Fruit fly (Drosophila melanogaster) whole organism, embryonic: Measurements from ENCODE around the gene bys.

Source experiments
- Bdp1 ChIP-seq: fragments of 200-800 bp; sonication (Bioruptor generic); optimal IDR thresholded peaks from 3 replicates; lab custom pipeline; 2016; ENCODE audit warnings: missing biosample characterization, missing genetic modification characterization
- Bgb ChIP-seq: fragments of 200-800 bp; sonication (Bioruptor generic); IDR thresholded peaks from 2 replicates; pipeline ENCODE4 v1.3.6; 2022; ENCODE audit warnings: missing biosample characterization, missing genetic modification characterization; ENCODE audit not compliant: partially characterized antibody
- CG10274 ChIP-seq: fragments of 200-800 bp; sonication (Bioruptor generic); optimal IDR thresholded peaks from 3 replicates; lab custom pipeline; 2017; ENCODE audit warnings: missing biosample characterization, mild to moderate bottlenecking, missing genetic modification characterization
- CG1233 ChIP-seq: fragments of 200-800 bp; sonication (Bioruptor generic); optimal IDR thresholded peaks from 4 replicates; lab custom pipeline; 2018; ENCODE audit warnings: missing biosample characterization, mild to moderate bottlenecking, missing genetic modification characterization
- CG12744 ChIP-seq: fragments of 200-800 bp; sonication (Bioruptor generic); optimal IDR thresholded peaks from 2 replicates; lab custom pipeline; 2016; ENCODE audit warnings: missing biosample characterization, missing genetic modification characterization
- CG13624 ChIP-seq: fragments of 200-800 bp; sonication (Bioruptor generic); optimal IDR thresholded peaks from 2 replicates; lab custom pipeline; 2016; ENCODE audit warnings: missing biosample characterization, missing genetic modification characterization
- CG14014 ChIP-seq: fragments of 200-800 bp; sonication (Bioruptor generic); IDR thresholded peaks from 2 replicates; pipeline ENCODE4 v1.3.6; 2022; ENCODE audit warnings: missing biosample characterization, missing genetic modification characterization
- CG15696 ChIP-seq: fragments of 200-800 bp; sonication (Bioruptor generic); optimal IDR thresholded peaks from 2 replicates; lab custom pipeline; 2019; ENCODE audit warnings: missing biosample characterization, mild to moderate bottlenecking, missing genetic modification characterization, moderate library complexity
- CG1603 ChIP-seq: fragments of 200-800 bp; sonication (Bioruptor generic); optimal IDR thresholded peaks from 2 replicates; lab custom pipeline; 2019; ENCODE audit warnings: missing biosample characterization, mild to moderate bottlenecking, missing genetic modification characterization, moderate library complexity
- CG17568 ChIP-seq: fragments of 200-800 bp; sonication (Bioruptor generic); optimal IDR thresholded peaks from 2 replicates; lab custom pipeline; 2018; ENCODE audit warnings: missing biosample characterization, mild to moderate bottlenecking, missing genetic modification characterization, moderate library complexity
- CG18599 ChIP-seq: fragments of 200-800 bp; sonication (Bioruptor generic); optimal IDR thresholded peaks from 3 replicates; lab custom pipeline; 2017; ENCODE audit warnings: missing biosample characterization, missing genetic modification characterization, mild to moderate bottlenecking, moderate library complexity, missing genetic modification reagents
- CG32767 ChIP-seq: fragments of 200-800 bp; sonication (Bioruptor generic); IDR thresholded peaks from 2 replicates; pipeline ENCODE4 v1.3.6; 2022; ENCODE audit warnings: missing biosample characterization, missing genetic modification characterization
- CG33213 ChIP-seq: fragments of 200-800 bp; sonication (Bioruptor generic); optimal IDR thresholded peaks from 3 replicates; lab custom pipeline; 2016; ENCODE audit warnings: missing biosample characterization, missing genetic modification characterization
- CG33557 ChIP-seq: fragments of 200-800 bp; sonication (Bioruptor generic); optimal IDR thresholded peaks from 2 replicates; lab custom pipeline; 2019; ENCODE audit warnings: missing biosample characterization, mild to moderate bottlenecking, missing genetic modification characterization, moderate library complexity
- CG3847 ChIP-seq: fragments of 200-800 bp; sonication (Bioruptor generic); IDR thresholded peaks from 2 replicates; pipeline ENCODE4 v1.3.6; 2022; ENCODE audit warnings: missing biosample characterization, missing genetic modification characterization
- CG42726 ChIP-seq: fragments of 200-800 bp; sonication (Bioruptor generic); IDR thresholded peaks from 2 replicates; pipeline ENCODE4 v1.3.6; 2022; ENCODE audit warnings: missing biosample characterization, missing genetic modification characterization; ENCODE audit not compliant: partially characterized antibody
- CG43689 ChIP-seq: fragments of 200-800 bp; sonication (Bioruptor generic); IDR thresholded peaks from 2 replicates; pipeline ENCODE4 v1.3.6; 2022; ENCODE audit warnings: missing biosample characterization, missing genetic modification characterization
- CG6854 ChIP-seq: fragments of 200-800 bp; sonication (Bioruptor generic); optimal IDR thresholded peaks from 3 replicates; lab custom pipeline; 2017; ENCODE audit warnings: missing biosample characterization, mild to moderate bottlenecking, missing genetic modification characterization
- Chrac-16 ChIP-seq: fragments of 200-800 bp; sonication (Bioruptor generic); optimal IDR thresholded peaks from 3 replicates; lab custom pipeline; 2016; ENCODE audit warnings: missing biosample characterization, missing genetic modification characterization
- Deaf1 ChIP-seq: fragments of 200-800 bp; optimal IDR thresholded peaks from 3 replicates; lab custom pipeline; 2019; ENCODE audit warnings: missing biosample characterization, mild to moderate bottlenecking, missing genetic modification characterization, moderate library complexity
- Drgx ChIP-seq: fragments of 200-800 bp; sonication (Bioruptor generic); IDR thresholded peaks from 2 replicates; pipeline ENCODE4 v1.3.6; 2022; ENCODE audit warnings: missing biosample characterization, missing genetic modification characterization
- Fer1 ChIP-seq: fragments of 200-800 bp; sonication (Bioruptor generic); optimal IDR thresholded peaks from 2 replicates; lab custom pipeline; 2017; ENCODE audit warnings: missing biosample characterization, mild to moderate bottlenecking, missing genetic modification characterization
- HHEX ChIP-seq: fragments of 200-800 bp; sonication (Bioruptor generic); optimal IDR thresholded peaks from 3 replicates; lab custom pipeline; 2017; ENCODE audit warnings: missing biosample characterization, mild to moderate bottlenecking, missing genetic modification characterization, missing genetic modification reagents
- Max ChIP-seq: fragments of 200-800 bp; sonication (Bioruptor generic); optimal IDR thresholded peaks from 2 replicates; lab custom pipeline; 2016; ENCODE audit warnings: missing biosample characterization, mild to moderate bottlenecking, missing genetic modification characterization
- Opbp ChIP-seq: fragments of 200-800 bp; sonication (Bioruptor generic); IDR thresholded peaks from 3 replicates; pipeline ENCODE4 v1.3.6; 2022; ENCODE audit warnings: missing biosample characterization, missing genetic modification characterization; ENCODE audit not compliant: partially characterized antibody
- Ptx1 ChIP-seq: fragments of 200-800 bp; sonication (Bioruptor generic); IDR thresholded peaks from 2 replicates; pipeline ENCODE4 v1.3.6; 2022; ENCODE audit warnings: missing biosample characterization, missing genetic modification characterization
- Taf1 ChIP-seq: fragments of 200-800 bp; sonication (Bioruptor generic); IDR thresholded peaks from 2 replicates; pipeline ENCODE4 v1.3.6; 2022; ENCODE audit warnings: missing biosample characterization, missing genetic modification characterization
- ab ChIP-seq: fragments of 200-800 bp; sonication (Bioruptor generic); optimal IDR thresholded peaks from 2 replicates; lab custom pipeline; 2016; ENCODE audit warnings: missing biosample characterization, missing genetic modification characterization
- ac ChIP-seq: fragments of 200-800 bp; sonication (Bioruptor generic); optimal IDR thresholded peaks from 3 replicates; lab custom pipeline; 2017; ENCODE audit warnings: missing biosample characterization, mild to moderate bottlenecking, missing genetic modification characterization
- al ChIP-seq: fragments of 200-800 bp; sonication (Bioruptor generic); IDR thresholded peaks from 2 replicates; pipeline ENCODE4 v1.3.6; 2022; ENCODE audit warnings: missing biosample characterization, missing genetic modification characterization
- cad ChIP-seq: fragments of >200 bp; optimal IDR thresholded peaks from 2 replicates; lab custom pipeline; 2017; ENCODE audit warnings: missing biosample characterization, missing genetic modification characterization
- dmrt11E ChIP-seq: fragments of 200-800 bp; sonication (Bioruptor generic); optimal IDR thresholded peaks from 3 replicates; lab custom pipeline; 2018; ENCODE audit warnings: missing biosample characterization, mild to moderate bottlenecking, missing genetic modification characterization, moderate library complexity
- esg ChIP-seq: fragments of 200-800 bp; sonication (Bioruptor generic); conservative IDR thresholded peaks from 2 replicates; pipeline ENCODE4 v1.3.6; 2022; ENCODE audit warnings: missing biosample characterization, missing genetic modification characterization
- fd64A ChIP-seq: fragments of 200-800 bp; sonication (Bioruptor generic); optimal IDR thresholded peaks from 3 replicates; lab custom pipeline; 2018; ENCODE audit warnings: missing biosample characterization, mild to moderate bottlenecking, missing genetic modification characterization
- gem ChIP-seq: fragments of 200-800 bp; sonication (Bioruptor generic); optimal IDR thresholded peaks from 2 replicates; lab custom pipeline; 2019; ENCODE audit warnings: missing biosample characterization, mild to moderate bottlenecking, missing genetic modification characterization, moderate library complexity
- gsb-n ChIP-seq: fragments of 200-800 bp; sonication (Bioruptor generic); optimal IDR thresholded peaks from 3 replicates; lab custom pipeline; 2018; ENCODE audit warnings: missing biosample characterization, mild to moderate bottlenecking, missing genetic modification characterization
- hbn ChIP-seq: fragments of 200-800 bp; sonication (Bioruptor generic); IDR thresholded peaks from 2 replicates; pipeline ENCODE4 v1.3.6; 2022; ENCODE audit warnings: missing biosample characterization, missing genetic modification characterization; ENCODE audit not compliant: partially characterized antibody
- hth ChIP-seq: fragments of >200 bp; optimal IDR thresholded peaks from 2 replicates; lab custom pipeline; 2017; ENCODE audit warnings: inconsistent platforms
- insv ChIP-seq, 2 experiments: fragments of 200-800 bp; sonication (Bioruptor generic); optimal IDR thresholded peaks; 3 replicates each; lab custom pipeline; 2016 to 2018; ENCODE audit warnings: missing biosample characterization in 2 of 2, missing genetic modification characterization in 2 of 2
- knrl ChIP-seq: fragments of 200-800 bp; sonication (Bioruptor generic); IDR thresholded peaks from 3 replicates; pipeline ENCODE4 v1.3.6; 2022; ENCODE audit warnings: missing biosample characterization, missing genetic modification characterization; ENCODE audit not compliant: partially characterized antibody
- nerfin-1 ChIP-seq: fragments of 200-800 bp; sonication (Bioruptor generic); optimal IDR thresholded peaks from 3 replicates; lab custom pipeline; 2019; ENCODE audit warnings: missing biosample characterization, mild to moderate bottlenecking, missing genetic modification characterization, moderate library complexity
- odd ChIP-seq: fragments of 200-800 bp; sonication (Bioruptor generic); optimal IDR thresholded peaks from 2 replicates; lab custom pipeline; 2017; ENCODE audit warnings: missing biosample characterization, mild to moderate bottlenecking, missing genetic modification characterization
- pan ChIP-seq, 4 experiments: fragments of >200 bp in 3 of 4; fragments of 200-800 bp in 1 of 4; sonication (Bioruptor generic) in 1 of 4; optimal IDR thresholded peaks in 3 of 4; IDR thresholded peaks in 1 of 4; 2 replicates each; pipeline versions ENCODE4 v1.3.6 to Lab custom; 2017 to 2022; ENCODE audit warnings: missing biosample characterization in 2 of 4, missing genetic modification characterization in 2 of 4, mixed read lengths in 1 of 4
- pum ChIP-seq: fragments of 200-800 bp; sonication (Bioruptor generic); optimal IDR thresholded peaks from 2 replicates; lab custom pipeline; 2016; ENCODE audit warnings: missing biosample characterization, missing genetic modification characterization
- slp2 ChIP-seq: fragments of 200-800 bp; sonication (Bioruptor generic); optimal IDR thresholded peaks from 2 replicates; lab custom pipeline; 2016; ENCODE audit warnings: missing biosample characterization, missing genetic modification characterization
- sob ChIP-seq: fragments of 200-800 bp; sonication (Bioruptor generic); IDR thresholded peaks from 2 replicates; pipeline ENCODE4 v1.3.6; 2022; ENCODE audit warnings: missing biosample characterization, missing genetic modification characterization
- vnd ChIP-seq: fragments of 200-800 bp; sonication (Bioruptor generic); IDR thresholded peaks from 3 replicates; pipeline ENCODE4 v1.3.6; 2022; ENCODE audit warnings: missing biosample characterization, missing genetic modification characterization; ENCODE audit not compliant: partially characterized antibody
- zen ChIP-seq: fragments of 200-800 bp; sonication (Bioruptor generic); optimal IDR thresholded peaks from 3 replicates; lab custom pipeline; 2018; ENCODE audit warnings: missing biosample characterization, mild to moderate bottlenecking, missing genetic modification characterization, moderate library complexity

Gene bys

dm6 chrX:7893411-7894122, 8.1 kb upstream of the bys start, which contains the start of the genes CG45089, ND-MNLL and p115 (continued):
- TF ChIP-seq ab: no peak
- TF ChIP-seq CG14014 (GFP tag; lab: Robert Waterston, UW): peak; percentile 47; the same call in 1 of the 2 replicates
- no peak for TF ChIP-seq CG6854
- no peak for TF ChIP-seq fd64A (GFP tag; lab: Kevin White, UChicago)
- TF ChIP-seq slp2 (GFP tag; lab: Kevin White, UChicago): no peak
- peak; percentile 53 for TF ChIP-seq zen
- TF ChIP-seq CG13624 (GFP tag; lab: Kevin White, UChicago): peak; percentile 53
- TF ChIP-seq Opbp: no peak; the same call in 2 of the 3 replicates
- TF ChIP-seq pum (GFP tag; lab: Kevin White, UChicago): peak; percentile 46
- TF ChIP-seq esg: no peak; the same call in 1 of the 2 replicates
- no peak for TF ChIP-seq cad (GFP tag; lab: Kevin White, UChicago)
- peak; percentile 46; the same call in 1 of the 2 replicates for TF ChIP-seq al (GFP tag; lab: Robert Waterston, UW)
- TF ChIP-seq vnd (GFP tag; lab: Robert Waterston, UW): no peak
- TF ChIP-seq CG12744 (GFP tag; lab: Kevin White, UChicago): no peak
- no peak for TF ChIP-seq CG17568
- TF ChIP-seq CG1603 (tag; lab: Kevin White, UChicago): peak; percentile 27
- TF ChIP-seq nerfin-1: peak; percentile 41
- TF ChIP-seq Fer1 (GFP tag; lab: Kevin White, UChicago): peak; percentile 63
- TF ChIP-seq CG1233: no peak
- TF ChIP-seq CG15696 (tag; lab: Kevin White, UChicago): peak; percentile 73
- TF ChIP-seq CG18599 (GFP tag; lab: Kevin White, UChicago): peak; percentile 51
- TF ChIP-seq CG3847 (GFP tag; lab: Robert Waterston, UW): peak; percentile 60
- TF ChIP-seq gsb-n (tag; lab: Kevin White, UChicago): peak; percentile 6
- TF ChIP-seq CG33557 (GFP tag; lab: Kevin White, UChicago): peak; percentile 29
- TF ChIP-seq knrl (GFP tag; lab: Robert Waterston, UW): peak; percentile 69
- no peak for TF ChIP-seq hth
- TF ChIP-seq gem (tag; lab: Kevin White, UChicago): peak; percentile 78
- no peak for TF ChIP-seq CG42726 (GFP tag; lab: Robert Waterston, UW)
- TF ChIP-seq odd (GFP tag; lab: Kevin White, UChicago): no peak
- 0 out of 2 replicates have a peak, but pooled peaks have one; percentile 20 for TF ChIP-seq Drgx (GFP tag; lab: Robert Waterston, UW)
- peak; percentile 73 for TF ChIP-seq sob
- no peak for TF ChIP-seq CG43689 (GFP tag; lab: Robert Waterston, UW)
- no peak for TF ChIP-seq Taf1
- peak; percentile 57 for TF ChIP-seq Max
- peak; percentile 54 for TF ChIP-seq hbn (GFP tag; lab: Robert Waterston, UW)
- peak; percentile 15 for TF ChIP-seq Deaf1
- no peak for TF ChIP-seq CG10274
- peak; percentile 18 for TF ChIP-seq HHEX (GFP tag; lab: Kevin White, UChicago)
- TF ChIP-seq Chrac-16 (GFP tag; lab: Kevin White, UChicago): peak; percentile 68
- TF ChIP-seq dmrt11E (tag; lab: Kevin White, UChicago): peak; percentile 56
- no peak for TF ChIP-seq CG33213 (GFP tag; lab: Kevin White, UChicago)
- no peak for TF ChIP-seq pan (optimal IDR thresholded peaks at IDR 0.05; lab: Kevin White, UChicago)
- TF ChIP-seq pan (GFP tag; optimal IDR thresholded peaks at IDR 0.05 in 1 of 2, IDR thresholded peaks at IDR 0.05 in 1 of 2): peak in 1 of 2 experiments; percentile 20
- no peak for TF ChIP-seq ac (GFP tag; lab: Kevin White, UChicago)
- TF ChIP-seq insv (GFP tag; optimal IDR thresholded peaks at IDR 0.05; lab: Kevin White, UChicago): peak in 1 of 2 experiments; percentile 56
- peak; percentile 68 for TF ChIP-seq Ptx1
- peak; percentile 42 for TF ChIP-seq Bgb (GFP tag; lab: Robert Waterston, UW)
- TF ChIP-seq Bdp1: no peak
- no peak for TF ChIP-seq CG32767 (GFP tag; lab: Robert Waterston, UW)
